Worm (Caenorhabditis elegans) whole organism, young adult: ENCODE results near the gene acs-7.

Source experiments
- D2030.7 ChIP-seq: fragments of 200-800 bp; sonication (Bioruptor generic); IDR thresholded peaks from 2 replicates; pipeline ENCODE4 v1.3.6; 2022; ENCODE audit warnings: missing genetic modification reagents, missing genetic modification characterization, missing compliant biosample characterization
- F33H1.4 ChIP-seq: fragments of 200-800 bp; sonication (Bioruptor generic); IDR thresholded peaks from 2 replicates; pipeline ENCODE4 v1.3.6; 2022; ENCODE audit warnings: missing genetic modification reagents, missing genetic modification characterization, missing compliant biosample characterization
- F49E8.2 ChIP-seq: sonication (generic microtip); optimal IDR thresholded peaks from 3 replicates; lab custom pipeline; 2017; ENCODE audit warnings: missing genetic modification characterization, mild to moderate bottlenecking, missing compliant biosample characterization, antibody characterized with exemption, moderate library complexity; ENCODE audit not compliant: insufficient read depth
- F57C9.4 ChIP-seq: sonication (generic microtip); optimal IDR thresholded peaks from 2 replicates; lab custom pipeline; 2017; ENCODE audit warnings: mild to moderate bottlenecking, missing genetic modification characterization, missing compliant biosample characterization
- Y56A3A.18 ChIP-seq: fragments of 200-800 bp; sonication (Bioruptor generic); IDR thresholded peaks from 2 replicates; pipeline ENCODE4 v1.3.6; 2022; ENCODE audit warnings: missing genetic modification reagents, missing genetic modification characterization, missing compliant biosample characterization
- ZK185.1 ChIP-seq: sonication (generic microtip); optimal IDR thresholded peaks from 2 replicates; lab custom pipeline; 2016; ENCODE audit warnings: mild to moderate bottlenecking, missing genetic modification characterization, missing compliant biosample characterization; ENCODE audit not compliant: poor library complexity, severe bottlenecking
- atf-7 ChIP-seq: sonication (generic microtip); optimal IDR thresholded peaks from 2 replicates; lab custom pipeline; 2017; ENCODE audit warnings: mild to moderate bottlenecking, missing genetic modification characterization, missing compliant biosample characterization
- athp-1 ChIP-seq: sonication (generic microtip); optimal IDR thresholded peaks from 2 replicates; lab custom pipeline; 2017; ENCODE audit warnings: mild to moderate bottlenecking, missing genetic modification characterization, missing compliant biosample characterization
- ccch-3 ChIP-seq: fragments of 200-800 bp; sonication (Bioruptor generic); optimal IDR thresholded peaks from 2 replicates; lab custom pipeline; 2018; ENCODE audit warnings: mild to moderate bottlenecking, missing genetic modification characterization, missing compliant biosample characterization
- cebp-1 ChIP-seq, 2 experiments: fragments of 200-800 bp in 1 of 2; sonication (Bioruptor generic) in 1 of 2; sonication (generic microtip) in 1 of 2; IDR thresholded peaks in 1 of 2; optimal IDR thresholded peaks in 1 of 2; 2 replicates each; pipeline versions ENCODE4 v1.3.6 to Lab custom; 2017 to 2022; ENCODE audit warnings: missing compliant biosample characterization in 2 of 2, missing genetic modification characterization in 2 of 2, mild to moderate bottlenecking in 1 of 2, missing genetic modification reagents in 1 of 2, moderate library complexity in 1 of 2
- ceh-91 ChIP-seq: fragments of 200-800 bp; sonication (Bioruptor generic); IDR thresholded peaks from 2 replicates; pipeline ENCODE4 v1.3.6; 2022; ENCODE audit warnings: missing genetic modification reagents, missing genetic modification characterization, missing compliant biosample characterization
- dox-1 ChIP-seq: fragments of 200-800 bp; sonication (Bioruptor generic); IDR thresholded peaks from 2 replicates; pipeline ENCODE4 v1.3.6; 2022; ENCODE audit warnings: missing genetic modification reagents, missing genetic modification characterization, missing compliant biosample characterization
- ekl-4 ChIP-seq: fragments of 200-800 bp; sonication (Bioruptor generic); IDR thresholded peaks from 2 replicates; pipeline ENCODE4 v1.3.6; 2022; ENCODE audit warnings: missing genetic modification reagents, missing genetic modification characterization, missing compliant biosample characterization
- hmg-1.2 ChIP-seq: fragments of 200-800 bp; sonication (Bioruptor generic); IDR thresholded peaks from 2 replicates; pipeline ENCODE4 v1.3.6; 2022; ENCODE audit warnings: missing genetic modification reagents, missing genetic modification characterization, missing compliant biosample characterization
- lag-1 ChIP-seq: fragments of 200-800 bp; sonication (Bioruptor generic); IDR thresholded peaks from 2 replicates; pipeline ENCODE4 v1.3.6; 2022; ENCODE audit warnings: missing genetic modification reagents, missing genetic modification characterization, missing compliant biosample characterization
- lin-40 ChIP-seq: sonication (generic microtip); optimal IDR thresholded peaks from 2 replicates; lab custom pipeline; 2016; ENCODE audit warnings: missing genetic modification characterization, mild to moderate bottlenecking, missing compliant biosample characterization, missing genotype, missing genetic modification reagents
- lsl-1 ChIP-seq: fragments of 200-800 bp; sonication (Bioruptor generic); optimal IDR thresholded peaks from 2 replicates; lab custom pipeline; 2018; ENCODE audit warnings: mild to moderate bottlenecking, missing genetic modification characterization, moderate library complexity, missing compliant biosample characterization
- madf-6 ChIP-seq: fragments of 200-800 bp; sonication (Bioruptor generic); IDR thresholded peaks from 2 replicates; pipeline ENCODE4 v1.3.6; 2022; ENCODE audit warnings: missing genetic modification reagents, missing genetic modification characterization, missing compliant biosample characterization
- madf-8 ChIP-seq: fragments of 200-800 bp; sonication (Bioruptor generic); conservative IDR thresholded peaks from 2 replicates; pipeline ENCODE4 v1.3.6; 2022; ENCODE audit warnings: missing genetic modification reagents, missing genetic modification characterization, missing compliant biosample characterization
- nfya-1 ChIP-seq: sonication (generic microtip); optimal IDR thresholded peaks from 2 replicates; lab custom pipeline; 2017; ENCODE audit warnings: antibody characterized with exemption, missing compliant biosample characterization, missing genetic modification characterization, borderline replicate concordance; ENCODE audit not compliant: insufficient read depth
- nfya-2 ChIP-seq: fragments of 200-800 bp; sonication (Bioruptor generic); IDR thresholded peaks from 2 replicates; pipeline ENCODE4 v1.3.6; 2022; ENCODE audit warnings: missing genetic modification reagents, missing genetic modification characterization, missing compliant biosample characterization
- nhr-179 ChIP-seq: sonication (generic microtip); optimal IDR thresholded peaks from 2 replicates; lab custom pipeline; 2016; ENCODE audit warnings: mild to moderate bottlenecking, missing genetic modification characterization, missing compliant biosample characterization
- nhr-80 ChIP-seq: sonication (generic microtip); optimal IDR thresholded peaks from 2 replicates; lab custom pipeline; 2016; ENCODE audit warnings: missing genetic modification characterization, missing compliant biosample characterization
- pha-4 ChIP-seq: fragments of 150-350 bp; sonication (generic microtip); optimal IDR thresholded peaks from 2 replicates; lab custom pipeline; 2014; ENCODE audit warnings: missing biosample characterization, missing genetic modification reagents, missing genetic modification characterization
- snpc-1.3 ChIP-seq: sonication (generic microtip); optimal IDR thresholded peaks from 2 replicates; lab custom pipeline; 2017; ENCODE audit warnings: missing genetic modification characterization, mild to moderate bottlenecking, missing compliant biosample characterization, antibody characterized with exemption, moderate library complexity, missing genotype, missing genetic modification reagents; ENCODE audit not compliant: insufficient read depth
- somi-1 ChIP-seq: fragments of 200-800 bp; sonication (Bioruptor generic); optimal IDR thresholded peaks from 2 replicates; lab custom pipeline; 2018; ENCODE audit warnings: mild to moderate bottlenecking, missing genetic modification characterization, missing compliant biosample characterization
- sptf-2 ChIP-seq: fragments of 200-800 bp; sonication (Bioruptor generic); optimal IDR thresholded peaks from 2 replicates; lab custom pipeline; 2018; ENCODE audit warnings: mild to moderate bottlenecking, missing genetic modification characterization, missing compliant biosample characterization
- xnd-1 ChIP-seq: sonication (generic microtip); optimal IDR thresholded peaks from 2 replicates; lab custom pipeline; 2016; ENCODE audit warnings: missing genotype, missing genetic modification reagents, missing genetic modification characterization, missing compliant biosample characterization
- ztf-18 ChIP-seq: sonication (generic microtip); optimal IDR thresholded peaks from 2 replicates; lab custom pipeline; 2016; ENCODE audit warnings: missing genotype, mild to moderate bottlenecking, missing genetic modification characterization, missing compliant biosample characterization
- ztf-22 ChIP-seq: fragments of 200-800 bp; sonication (Bioruptor generic); optimal IDR thresholded peaks from 2 replicates; lab custom pipeline; 2018; ENCODE audit warnings: mild to moderate bottlenecking, missing genetic modification characterization, moderate library complexity, missing compliant biosample characterization

The acs-7 gene

DNA sequence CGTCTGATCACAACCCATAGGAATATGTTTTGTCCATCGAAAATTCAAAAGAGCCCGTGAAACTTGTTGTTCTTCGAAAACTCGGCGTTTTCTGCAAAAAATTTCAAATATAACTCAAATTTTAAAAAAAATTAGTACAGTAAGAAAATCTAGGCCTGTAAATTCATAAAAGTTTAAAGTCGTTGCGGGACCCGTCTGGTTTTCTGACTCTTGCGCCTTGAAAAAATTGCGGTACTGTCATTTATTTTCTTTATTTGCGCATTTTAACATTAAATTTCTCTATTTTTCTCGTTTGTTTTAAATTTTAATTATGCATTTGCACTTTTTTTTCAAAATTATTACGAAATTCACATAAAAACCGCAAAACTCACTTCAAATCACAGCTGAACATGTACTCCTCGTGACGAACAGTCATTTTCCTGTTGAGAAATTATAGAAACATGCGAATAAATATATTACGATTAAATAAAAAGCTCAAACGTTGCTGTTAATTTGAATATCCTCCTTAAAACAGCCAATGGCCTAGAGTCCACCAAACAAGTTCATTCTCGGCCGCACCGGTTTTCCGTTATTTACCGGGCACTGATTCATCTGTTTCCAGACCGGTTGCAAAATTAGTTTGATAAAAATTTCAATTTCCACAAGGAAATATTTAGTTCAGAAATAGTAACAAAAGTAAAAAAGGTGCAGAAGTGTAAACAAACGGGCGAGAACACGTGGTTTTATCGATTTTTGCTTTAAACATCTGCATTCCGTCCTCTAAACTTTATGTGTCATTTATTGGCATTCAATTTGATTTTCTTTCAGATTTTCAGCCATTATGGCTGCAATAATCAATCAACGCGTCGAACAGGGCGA is 27.5 kb downstream of the acs-7 start, which contains the start of the genes csa-1 and wdfy-2:
TSS of gene csa-1 (minus strand) at position 669 of the 858 bp plus-strand sequence.
TSS of gene wdfy-2 (plus strand) at position 808 of the 858 bp plus-strand sequence.
- TF ChIP-seq nhr-179 (tag; lab: Kevin White, UChicago) (no peak), pha-4 (tag; lab: Kevin White, UChicago) (no peak), lsl-1 (peak; percentile 79), atf-7 (tag; lab: Kevin White, UChicago) (no peak), madf-6 (peak; percentile 87), nfya-1 (tag; lab: Kevin White, UChicago) (no peak), ekl-4 (GFP tag; lab: Robert Waterston, UW) (no peak), sptf-2 (GFP tag; lab: Kevin White, UChicago) (no peak), nfya-2 (GFP tag; lab: Robert Waterston, UW) (no peak), F33H1.4 (GFP tag; lab: Robert Waterston, UW) (peak; percentile 85), snpc-1.3 (tag; lab: Kevin White, UChicago) (peak; percentile 4), D2030.7 (GFP tag; lab: Robert Waterston, UW) (0 out of 2 replicates have a peak, but pooled peaks have one; percentile 31), Y56A3A.18 (no peak), xnd-1 (tag; lab: Kevin White, UChicago) (peak; percentile 77), madf-8 (GFP tag; lab: Robert Waterston, UW) (peak; percentile 85), ceh-91 (GFP tag; lab: Robert Waterston, UW) (no peak)

ce11 chrII:9322870-9323349 is 31.1 kb downstream of the acs-7 start, which contains the start of gene rab-39:
Gene rab-39, minus strand, starts transcription at chrII:9322920.
- TF ChIP-seq F33H1.4 (GFP tag; lab: Robert Waterston, UW): peak; percentile 74
- TF ChIP-seq ztf-22 (GFP tag; lab: Kevin White, UChicago): no peak
- no peak for TF ChIP-seq F49E8.2 (tag; lab: Kevin White, UChicago)

ce11 chrII:9323660-9324059 is 31.8 kb downstream of the acs-7 start, which contains the start of gene egli-1:
Gene egli-1, plus strand, starts transcription at chrII:9323960.
- no peak for TF ChIP-seq cebp-1 (GFP tag; IDR thresholded peaks at IDR 0.05; lab: Robert Waterston, UW)
- peak; percentile 66 for TF ChIP-seq cebp-1 (tag; optimal IDR thresholded peaks at IDR 0.05; lab: Kevin White, UChicago)
- TF ChIP-seq hmg-1.2 (GFP tag; lab: Robert Waterston, UW): no peak
- TF ChIP-seq, all 124 proteins: peak for 1

- TF ChIP-seq ccch-3 (no peak), ztf-18 (tag; lab: Kevin White, UChicago) (no peak), hmg-1.2 (GFP tag; lab: Robert Waterston, UW) (no peak), F33H1.4 (GFP tag; lab: Robert Waterston, UW) (no peak), cebp-1 (GFP tag; IDR thresholded peaks at IDR 0.05; lab: Robert Waterston, UW) (no peak), cebp-1 (tag; optimal IDR thresholded peaks at IDR 0.05; lab: Kevin White, UChicago) (peak; percentile 43), lin-40 (tag; lab: Kevin White, UChicago) (peak; percentile 17), F57C9.4 (tag; lab: Kevin White, UChicago) (no peak), lag-1 (GFP tag; lab: Robert Waterston, UW) (no peak)
These were observed 33.1 kb downstream of the acs-7 start, which contains the start of gene eat-3 for ce11 chrII:9324824-9325351. Gene eat-3, plus strand, starts transcription at chrII:9324874.

DNA sequence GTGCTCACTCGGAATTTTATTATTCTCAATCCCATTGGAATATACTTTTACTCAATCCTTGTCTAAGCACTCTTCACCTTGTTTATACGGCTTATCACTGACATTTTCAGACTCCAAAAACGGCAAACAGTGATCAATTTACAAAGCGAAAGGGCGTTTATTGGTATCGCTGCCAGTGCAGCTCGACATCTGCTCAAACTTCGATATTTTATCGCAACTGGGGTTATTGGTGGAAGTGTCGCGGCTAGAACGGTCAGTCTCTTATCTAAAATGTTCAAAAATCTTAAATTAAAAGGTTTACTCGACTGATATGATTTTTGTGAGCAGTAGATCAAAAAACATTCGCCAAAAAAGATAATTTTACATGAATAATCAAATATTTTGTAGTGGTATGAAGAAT is 33.7 kb downstream of the acs-7 start:
- TF ChIP-seq ekl-4 (GFP tag; lab: Robert Waterston, UW) (no peak), athp-1 (tag; lab: Kevin White, UChicago) (no peak), dox-1 (GFP tag; lab: Robert Waterston, UW) (peak; percentile 47; the same call in 1 of the 2 replicates), sptf-2 (GFP tag; lab: Kevin White, UChicago) (no peak), nhr-80 (tag; lab: Kevin White, UChicago) (peak; percentile 80), ZK185.1 (no peak), somi-1 (no peak)
